Worm (Caenorhabditis elegans): ENCODE measurements around the gene gldi-3.

ce11 chrII:9319058-9319915 lies 39.4 kb upstream of the gldi-3 start, which contains the start of the genes csa-1 and wdfy-2:
- TF ChIP-seq flt-1 (GFP tag; IDR thresholded peaks at IDR 0.05) (no peak), ztf-23 (GFP tag; IDR thresholded peaks at IDR 0.05) (no peak), ref-1 (GFP tag; conservative IDR thresholded peaks at IDR 0.05) (no peak), T22C8.4 (GFP tag; IDR thresholded peaks at IDR 0.05) (no peak)
